Fruit fly (Drosophila melanogaster) Kc167 (cell line): Measurements from ENCODE around the gene SoxN.

Experiments used
- Sin3A ChIP-seq: fragments of >200 bp; optimal IDR thresholded peaks from 2 replicates; lab custom pipeline; 2018; ENCODE audit warnings: missing external identifiers
- h ChIP-seq: fragments of >200 bp; optimal IDR thresholded peaks from 3 replicates; lab custom pipeline; 2018; ENCODE audit warnings: missing external identifiers
- insv ChIP-seq: fragments of >200 bp; optimal IDR thresholded peaks from 3 replicates; lab custom pipeline; 2018; ENCODE audit warnings: missing external identifiers
- psq ChIP-seq: fragments of >200 bp; optimal IDR thresholded peaks from 2 replicates; lab custom pipeline; 2017; ENCODE audit warnings: missing external identifiers
- ttk ChIP-seq: sonication (Bioruptor generic); optimal IDR thresholded peaks from 2 replicates; lab custom pipeline; 2017; ENCODE audit warnings: missing external identifiers

DNA sequence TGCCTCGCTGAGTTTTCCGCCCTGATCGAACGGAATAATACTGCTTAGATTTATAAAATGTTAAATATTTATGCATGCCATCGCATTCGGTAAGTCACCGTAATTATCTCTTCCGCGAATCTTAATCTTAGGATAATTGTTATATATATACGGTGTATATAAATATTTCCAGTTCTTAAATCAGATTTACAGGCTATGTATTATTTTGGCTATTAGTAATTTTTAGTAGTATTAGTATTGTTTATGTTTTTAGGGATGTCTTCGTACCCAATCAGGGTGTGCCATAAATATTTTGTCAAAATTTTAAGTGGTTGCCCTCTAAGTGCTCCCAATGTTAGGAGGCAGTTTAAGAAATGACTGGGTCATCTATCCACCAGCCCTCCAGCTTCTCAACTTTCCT lies 37.0 kb downstream of the SoxN start, which contains the start of gene CG32986:
- TF ChIP-seq h (lab: Kevin White, UChicago) (no peak), ttk (lab: Kevin White, UChicago) (no peak), psq (lab: Kevin White, UChicago) (no peak), insv (no peak), Sin3A (lab: Kevin White, UChicago) (no peak)
